Fruit fly (Drosophila melanogaster) whole organism, embryonic: ENCODE data around the gene Tim17b1.
A peak's percentile ranks its signal among the peaks of the same experiment; 100 is the strongest.

Experiments
- ATbp ChIP-seq: fragments of 200-800 bp; sonication (Bioruptor generic); optimal IDR thresholded peaks from 2 replicates; lab custom pipeline; 2017; ENCODE audit warnings: missing biosample characterization, mild to moderate bottlenecking, missing genetic modification characterization, missing genetic modification reagents
- Atf3 ChIP-seq: fragments of 200-800 bp; sonication (Bioruptor generic); optimal IDR thresholded peaks from 3 replicates; lab custom pipeline; 2016; ENCODE audit warnings: missing biosample characterization, missing genetic modification characterization
- Atf6 ChIP-seq: fragments of 200-800 bp; sonication (Bioruptor generic); IDR thresholded peaks from 2 replicates; pipeline ENCODE4 v1.3.6; 2022; ENCODE audit warnings: missing biosample characterization, missing genetic modification characterization
- CG10147 ChIP-seq: fragments of 200-800 bp; sonication (Bioruptor generic); optimal IDR thresholded peaks from 2 replicates; lab custom pipeline; 2019; ENCODE audit warnings: missing biosample characterization, mild to moderate bottlenecking, missing genetic modification characterization, moderate library complexity
- CG10979 ChIP-seq: fragments of 200-800 bp; sonication (Bioruptor generic); optimal IDR thresholded peaks from 2 replicates; lab custom pipeline; 2018; ENCODE audit warnings: missing biosample characterization, mild to moderate bottlenecking, missing genetic modification characterization, moderate library complexity
- CG11085 ChIP-seq: fragments of 200-800 bp; sonication (Bioruptor generic); IDR thresholded peaks from 2 replicates; pipeline ENCODE4 v1.3.6; 2022; ENCODE audit warnings: missing biosample characterization, missing genetic modification characterization
- CG12769 ChIP-seq: fragments of 200-800 bp; sonication (Bioruptor generic); optimal IDR thresholded peaks from 2 replicates; lab custom pipeline; 2019; ENCODE audit warnings: missing biosample characterization, mild to moderate bottlenecking, missing genetic modification characterization, moderate library complexity
- CG14441 ChIP-seq: fragments of 200-800 bp; sonication (Bioruptor generic); IDR thresholded peaks from 2 replicates; pipeline ENCODE4 v1.3.6; 2022; ENCODE audit warnings: missing biosample characterization, missing genetic modification characterization
- CG15514 ChIP-seq: fragments of 200-800 bp; sonication (Bioruptor generic); optimal IDR thresholded peaks from 3 replicates; lab custom pipeline; 2017; ENCODE audit warnings: missing biosample characterization, missing genetic modification characterization, mild to moderate bottlenecking, moderate library complexity, missing genetic modification reagents
- CG2712 ChIP-seq: fragments of 200-800 bp; optimal IDR thresholded peaks from 3 replicates; lab custom pipeline; 2019; ENCODE audit warnings: missing biosample characterization, mild to moderate bottlenecking, missing genetic modification characterization, moderate library complexity
- CG2875 ChIP-seq: fragments of 200-800 bp; sonication (Bioruptor generic); optimal IDR thresholded peaks from 2 replicates; lab custom pipeline; 2017; ENCODE audit warnings: missing biosample characterization, mild to moderate bottlenecking, missing genetic modification characterization, missing genetic modification reagents
- CG31365 ChIP-seq: fragments of 200-800 bp; sonication (Bioruptor generic); optimal IDR thresholded peaks from 2 replicates; lab custom pipeline; 2018; ENCODE audit warnings: missing biosample characterization, mild to moderate bottlenecking, missing genetic modification characterization
- CG3847 ChIP-seq: fragments of 200-800 bp; sonication (Bioruptor generic); IDR thresholded peaks from 2 replicates; pipeline ENCODE4 v1.3.6; 2022; ENCODE audit warnings: missing biosample characterization, missing genetic modification characterization
- CG43689 ChIP-seq: fragments of 200-800 bp; sonication (Bioruptor generic); IDR thresholded peaks from 2 replicates; pipeline ENCODE4 v1.3.6; 2022; ENCODE audit warnings: missing biosample characterization, missing genetic modification characterization
- CG4730 ChIP-seq: fragments of 200-800 bp; sonication (Bioruptor generic); IDR thresholded peaks from 2 replicates; pipeline ENCODE4 v1.3.6; 2022; ENCODE audit warnings: missing biosample characterization, missing genetic modification characterization
- CG4854 ChIP-seq: fragments of 200-800 bp; sonication (Bioruptor generic); optimal IDR thresholded peaks from 2 replicates; lab custom pipeline; 2016; ENCODE audit warnings: missing biosample characterization, missing genetic modification characterization, inconsistent platforms
- CG7271 ChIP-seq: fragments of 200-800 bp; sonication (Bioruptor generic); optimal IDR thresholded peaks from 2 replicates; lab custom pipeline; 2018; ENCODE audit warnings: missing biosample characterization, mild to moderate bottlenecking, missing genetic modification characterization, moderate library complexity
- CG7357 ChIP-seq: fragments of 200-800 bp; sonication (Bioruptor generic); IDR thresholded peaks from 3 replicates; pipeline ENCODE4 v1.3.6; 2022; ENCODE audit warnings: missing biosample characterization, missing genetic modification characterization
- CG7963 ChIP-seq: fragments of 200-800 bp; sonication (Bioruptor generic); IDR thresholded peaks from 3 replicates; pipeline ENCODE4 v1.3.6; 2022; ENCODE audit warnings: missing biosample characterization, missing genetic modification characterization; ENCODE audit not compliant: partially characterized antibody
- CG7987 ChIP-seq: fragments of 200-800 bp; sonication (Bioruptor generic); optimal IDR thresholded peaks from 2 replicates; lab custom pipeline; 2018; ENCODE audit warnings: missing biosample characterization, mild to moderate bottlenecking, missing genetic modification characterization, moderate library complexity
- Camta ChIP-seq: fragments of 200-800 bp; sonication (Bioruptor generic); optimal IDR thresholded peaks from 2 replicates; lab custom pipeline; 2016; ENCODE audit warnings: missing biosample characterization, missing genetic modification characterization
- Chrac-16 ChIP-seq: fragments of 200-800 bp; sonication (Bioruptor generic); optimal IDR thresholded peaks from 3 replicates; lab custom pipeline; 2016; ENCODE audit warnings: missing biosample characterization, missing genetic modification characterization
- D19A ChIP-seq: fragments of 200-800 bp; optimal IDR thresholded peaks from 3 replicates; lab custom pipeline; 2019; ENCODE audit warnings: missing biosample characterization, mild to moderate bottlenecking, missing genetic modification characterization, moderate library complexity
- Deaf1 ChIP-seq: fragments of 200-800 bp; optimal IDR thresholded peaks from 3 replicates; lab custom pipeline; 2019; ENCODE audit warnings: missing biosample characterization, mild to moderate bottlenecking, missing genetic modification characterization, moderate library complexity
- HmgZ ChIP-seq: fragments of 200-800 bp; sonication (Bioruptor generic); optimal IDR thresholded peaks from 2 replicates; lab custom pipeline; 2018; ENCODE audit warnings: missing biosample characterization, mild to moderate bottlenecking, missing genetic modification characterization
- Hr3 ChIP-seq: fragments of 200-800 bp; sonication (Bioruptor generic); optimal IDR thresholded peaks from 3 replicates; lab custom pipeline; 2016; ENCODE audit warnings: missing biosample characterization, missing genetic modification characterization
- Sox102F ChIP-seq: fragments of 200-800 bp; sonication (Bioruptor generic); optimal IDR thresholded peaks from 2 replicates; lab custom pipeline; 2018; ENCODE audit warnings: missing biosample characterization, mild to moderate bottlenecking, missing genetic modification characterization, moderate library complexity
- Sry-β ChIP-seq: fragments of 200-800 bp; sonication (Bioruptor generic); optimal IDR thresholded peaks from 2 replicates; lab custom pipeline; 2018; ENCODE audit warnings: missing biosample characterization, mild to moderate bottlenecking, missing genetic modification characterization, moderate library complexity
- Ssrp ChIP-seq: fragments of 200-800 bp; sonication (Bioruptor generic); optimal IDR thresholded peaks from 2 replicates; lab custom pipeline; 2018; ENCODE audit warnings: missing biosample characterization, mild to moderate bottlenecking, missing genetic modification characterization, moderate library complexity
- Xrp1 ChIP-seq: fragments of 200-800 bp; sonication (Bioruptor generic); IDR thresholded peaks from 2 replicates; pipeline ENCODE4 v1.3.6; 2022; ENCODE audit warnings: missing biosample characterization, missing genetic modification characterization
- bbx ChIP-seq: fragments of 200-800 bp; sonication (Bioruptor generic); IDR thresholded peaks from 2 replicates; pipeline ENCODE4 v1.3.6; 2022; ENCODE audit warnings: missing biosample characterization, missing genetic modification characterization; ENCODE audit not compliant: partially characterized antibody
- caup ChIP-seq: fragments of 200-800 bp; sonication (Bioruptor generic); optimal IDR thresholded peaks from 3 replicates; lab custom pipeline; 2017; ENCODE audit warnings: missing biosample characterization, mild to moderate bottlenecking, missing genetic modification characterization, moderate library complexity; ENCODE audit not compliant: severe bottlenecking
- dm ChIP-seq: fragments of 200-800 bp; sonication (Bioruptor generic); optimal IDR thresholded peaks from 3 replicates; lab custom pipeline; 2016; ENCODE audit warnings: missing biosample characterization, missing genetic modification characterization
- emc ChIP-seq: fragments of 200-800 bp; sonication (Bioruptor generic); optimal IDR thresholded peaks from 2 replicates; lab custom pipeline; 2016; ENCODE audit warnings: missing biosample characterization, missing genetic modification characterization
- fru ChIP-seq: fragments of >200 bp; optimal IDR thresholded peaks from 2 replicates; lab custom pipeline; 2017
- ftz-f1 ChIP-seq: fragments of 200-800 bp; sonication (Bioruptor generic); optimal IDR thresholded peaks from 2 replicates; lab custom pipeline; 2016; ENCODE audit warnings: missing biosample characterization, missing genetic modification characterization
- grau ChIP-seq: fragments of 200-800 bp; optimal IDR thresholded peaks from 3 replicates; lab custom pipeline; 2019; ENCODE audit warnings: missing biosample characterization, mild to moderate bottlenecking, missing genetic modification characterization, moderate library complexity
- grn ChIP-seq: fragments of 200-800 bp; sonication (Bioruptor generic); optimal IDR thresholded peaks from 3 replicates; lab custom pipeline; 2017; ENCODE audit warnings: missing biosample characterization, missing genetic modification characterization
- hth ChIP-seq: fragments of >200 bp; optimal IDR thresholded peaks from 2 replicates; lab custom pipeline; 2017; ENCODE audit warnings: inconsistent platforms
- jigr1 ChIP-seq: fragments of 200-800 bp; sonication (Bioruptor generic); IDR thresholded peaks from 3 replicates; pipeline ENCODE4 v1.3.6; 2022; ENCODE audit warnings: missing biosample characterization, missing genetic modification characterization
- klu ChIP-seq: fragments of 200-800 bp; sonication (Bioruptor generic); IDR thresholded peaks from 2 replicates; pipeline ENCODE4 v1.3.6; 2022; ENCODE audit warnings: missing biosample characterization, missing genetic modification characterization
- lilli ChIP-seq: fragments of 200-800 bp; sonication (Bioruptor generic); optimal IDR thresholded peaks from 3 replicates; lab custom pipeline; 2016; ENCODE audit warnings: missing biosample characterization, missing genetic modification characterization
- pros ChIP-seq: fragments of 200-800 bp; sonication (Bioruptor generic); optimal IDR thresholded peaks from 3 replicates; lab custom pipeline; 2019; ENCODE audit warnings: missing biosample characterization, mild to moderate bottlenecking, missing genetic modification characterization, moderate library complexity
- ro ChIP-seq: fragments of 200-800 bp; sonication (Bioruptor generic); IDR thresholded peaks from 2 replicates; pipeline ENCODE4 v1.3.6; 2022; ENCODE audit warnings: missing biosample characterization, missing genetic modification characterization
- sd ChIP-seq: fragments of 200-800 bp; sonication (Bioruptor generic); optimal IDR thresholded peaks from 3 replicates; lab custom pipeline; 2018; ENCODE audit warnings: missing biosample characterization, mild to moderate bottlenecking, missing genetic modification characterization, moderate library complexity
- seq ChIP-seq: fragments of 200-800 bp; sonication (Bioruptor generic); IDR thresholded peaks from 2 replicates; pipeline ENCODE4 v1.3.6; 2022; ENCODE audit warnings: missing biosample characterization, missing genetic modification characterization
- tin ChIP-seq: fragments of 200-800 bp; sonication (Bioruptor generic); optimal IDR thresholded peaks from 3 replicates; lab custom pipeline; 2016; ENCODE audit warnings: missing biosample characterization, missing genetic modification characterization
- trh ChIP-seq: fragments of 200-800 bp; sonication (Bioruptor generic); optimal IDR thresholded peaks from 2 replicates; lab custom pipeline; 2016; ENCODE audit warnings: missing biosample characterization, missing genetic modification characterization
- tup ChIP-seq: fragments of 200-800 bp; sonication (Bioruptor generic); optimal IDR thresholded peaks from 2 replicates; lab custom pipeline; 2016; ENCODE audit warnings: missing biosample characterization, mild to moderate bottlenecking, missing genetic modification characterization, moderate library complexity
- tx ChIP-seq: fragments of 200-800 bp; sonication (Bioruptor generic); optimal IDR thresholded peaks from 2 replicates; lab custom pipeline; 2016; ENCODE audit warnings: missing biosample characterization, missing genetic modification characterization
- vfl ChIP-seq: fragments of 200-800 bp; sonication (Bioruptor generic); optimal IDR thresholded peaks from 2 replicates; lab custom pipeline; 2016; ENCODE audit warnings: missing biosample characterization, missing genetic modification characterization
- vnd ChIP-seq: fragments of 200-800 bp; sonication (Bioruptor generic); IDR thresholded peaks from 3 replicates; pipeline ENCODE4 v1.3.6; 2022; ENCODE audit warnings: missing biosample characterization, missing genetic modification characterization; ENCODE audit not compliant: partially characterized antibody

Tim17b1 gene

DNA sequence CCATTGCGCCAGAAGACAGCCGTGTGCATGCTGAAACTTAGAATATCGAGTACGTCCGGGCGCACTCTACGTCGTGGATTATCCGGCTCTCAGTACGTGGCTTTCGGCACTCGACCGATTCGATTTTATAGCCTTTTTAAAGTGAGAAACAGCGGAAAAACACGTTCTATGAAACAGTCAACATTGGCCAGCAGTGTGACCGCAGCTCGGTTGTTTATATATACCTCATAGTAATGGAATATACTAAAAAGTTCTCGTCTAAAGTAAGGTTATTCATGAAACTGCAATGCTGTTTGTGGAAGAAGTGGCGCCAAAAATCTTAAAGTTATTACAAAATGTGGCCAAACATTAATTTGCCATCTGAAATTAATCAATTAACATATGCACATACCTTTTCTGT, 2.6 kb upstream of the Tim17b1 start (continued):
- TF ChIP-seq Camta (GFP tag; lab: Kevin White, UChicago): no peak
- TF ChIP-seq klu: no peak
- no peak for TF ChIP-seq CG11085 (GFP tag; lab: Robert Waterston, UW)
- no peak for TF ChIP-seq CG7987 (GFP tag; lab: Kevin White, UChicago)
- no peak for TF ChIP-seq tup (GFP tag; lab: Kevin White, UChicago)
- TF ChIP-seq CG10147 (GFP tag; lab: Kevin White, UChicago): no peak
- TF ChIP-seq CG31365 (tag; lab: Kevin White, UChicago): no peak
- no peak for TF ChIP-seq emc (GFP tag; lab: Kevin White, UChicago)
- peak; percentile 27 for TF ChIP-seq dm (GFP tag; lab: Kevin White, UChicago)
- no peak for TF ChIP-seq seq (GFP tag; lab: Robert Waterston, UW)
- no peak for TF ChIP-seq Ssrp
- no peak for TF ChIP-seq fru (lab: Kevin White, UChicago)
- TF ChIP-seq ftz-f1 (GFP tag; lab: Kevin White, UChicago): no peak
- no peak for TF ChIP-seq tin (GFP tag; lab: Kevin White, UChicago)
- TF ChIP-seq HmgZ: peak; percentile 35
- TF ChIP-seq ro (GFP tag; lab: Robert Waterston, UW): no peak
- no peak for TF ChIP-seq Atf6 (GFP tag; lab: Robert Waterston, UW)
- TF ChIP-seq Sox102F: no peak
- TF ChIP-seq tx (GFP tag; lab: Kevin White, UChicago): no peak
- no peak for TF ChIP-seq Atf3 (GFP tag; lab: Kevin White, UChicago)
- no peak for TF ChIP-seq trh (GFP tag; lab: Kevin White, UChicago)
- TF ChIP-seq Xrp1: no peak
- TF ChIP-seq CG10979 (tag; lab: Kevin White, UChicago): no peak
- TF ChIP-seq lilli: peak; percentile 16
- no peak for TF ChIP-seq CG7963
- TF ChIP-seq CG15514 (GFP tag; lab: Kevin White, UChicago): peak; percentile 56
- no peak for TF ChIP-seq sd (tag; lab: Kevin White, UChicago)
- TF ChIP-seq hth (lab: Kevin White, UChicago): no peak
- TF ChIP-seq CG12769 (tag; lab: Kevin White, UChicago): peak; percentile 16
- no peak for TF ChIP-seq CG7357 (GFP tag; lab: Robert Waterston, UW)
- TF ChIP-seq grau (tag; lab: Kevin White, UChicago): peak; percentile 2
- TF ChIP-seq CG43689 (GFP tag; lab: Robert Waterston, UW): no peak
- TF ChIP-seq vnd (GFP tag; lab: Robert Waterston, UW): no peak
- TF ChIP-seq pros (GFP tag; lab: Kevin White, UChicago): no peak
- no peak for TF ChIP-seq CG4730 (GFP tag; lab: Robert Waterston, UW)
- TF ChIP-seq grn (GFP tag; lab: Kevin White, UChicago): no peak
- TF ChIP-seq CG4854: no peak
- no peak for TF ChIP-seq D19A (tag; lab: Kevin White, UChicago)
- TF ChIP-seq bbx (GFP tag; lab: Robert Waterston, UW): no peak; the same call in 1 of the 2 replicates
- no peak for TF ChIP-seq ATbp (GFP tag; lab: Kevin White, UChicago)
- no peak for TF ChIP-seq jigr1 (GFP tag; lab: Robert Waterston, UW)
- TF ChIP-seq CG14441 (GFP tag; lab: Robert Waterston, UW): no peak
- no peak for TF ChIP-seq Deaf1
- TF ChIP-seq caup (GFP tag; lab: Kevin White, UChicago): no peak
- TF ChIP-seq vfl (GFP tag; lab: Kevin White, UChicago): no peak
- TF ChIP-seq CG2712 (tag; lab: Kevin White, UChicago): peak; percentile 9
- no peak; the same call in 1 of the 2 replicates for TF ChIP-seq CG3847
- TF ChIP-seq CG2875: no peak
- TF ChIP-seq Hr3 (GFP tag; lab: Kevin White, UChicago): no peak
- TF ChIP-seq Sry-β: peak; percentile 14
- no peak for TF ChIP-seq Chrac-16
- TF ChIP-seq CG7271 (tag; lab: Kevin White, UChicago): no peak
